Worm (Caenorhabditis elegans) whole organism, mixed stage, embryonic: ENCODE measurements around the gene C31B8.12.

Source experiments
- M03D4.4 ChIP-seq: sonication (generic microtip); optimal IDR thresholded peaks from 2 replicates; lab custom pipeline; 2017; ENCODE audit warnings: mild to moderate bottlenecking, missing genetic modification characterization, missing compliant biosample characterization
- bed-3 ChIP-seq: fragments of 200-800 bp; sonication (Bioruptor generic); optimal IDR thresholded peaks from 3 replicates; lab custom pipeline; 2018; ENCODE audit warnings: mild to moderate bottlenecking, missing genetic modification characterization, moderate library complexity, missing compliant biosample characterization
- blmp-1 ChIP-seq: fragments of 150-350 bp; optimal IDR thresholded peaks from 2 replicates; lab custom pipeline; 2014; ENCODE audit warnings: missing biosample characterization, missing genetic modification characterization
- ceh-39 ChIP-seq: fragments of 150-350 bp; optimal IDR thresholded peaks from 2 replicates; lab custom pipeline; 2014; ENCODE audit warnings: missing biosample characterization, missing genetic modification characterization
- ceh-43 ChIP-seq: fragments of 200-800 bp; sonication (Bioruptor generic); optimal IDR thresholded peaks from 2 replicates; lab custom pipeline; 2018; ENCODE audit warnings: mild to moderate bottlenecking, missing genetic modification characterization, moderate library complexity, missing compliant biosample characterization
- ceh-83 ChIP-seq: fragments of 200-800 bp; sonication (Bioruptor generic); optimal IDR thresholded peaks from 2 replicates; lab custom pipeline; 2018; ENCODE audit warnings: mild to moderate bottlenecking, missing genetic modification characterization, missing compliant biosample characterization
- ces-1 ChIP-seq: fragments of 150-350 bp; optimal IDR thresholded peaks from 2 replicates; lab custom pipeline; 2014; ENCODE audit warnings: missing biosample characterization, missing genetic modification reagents, missing genetic modification characterization
- cnd-1 ChIP-seq: fragments of 200-800 bp; sonication (Bioruptor generic); optimal IDR thresholded peaks from 2 replicates; lab custom pipeline; 2018; ENCODE audit warnings: mild to moderate bottlenecking, missing genetic modification characterization, missing compliant biosample characterization
- drap-1 ChIP-seq: fragments of 200-800 bp; sonication (Bioruptor generic); optimal IDR thresholded peaks from 3 replicates; lab custom pipeline; 2018; ENCODE audit warnings: mild to moderate bottlenecking, missing genetic modification characterization, missing compliant biosample characterization
- elt-3 ChIP-seq: fragments of 150-350 bp; optimal IDR thresholded peaks from 2 replicates; lab custom pipeline; 2014; ENCODE audit warnings: missing biosample characterization, missing genetic modification characterization
- flh-1 ChIP-seq: fragments of 200-800 bp; sonication (Bioruptor generic); optimal IDR thresholded peaks from 2 replicates; lab custom pipeline; 2018; ENCODE audit warnings: mild to moderate bottlenecking, missing genetic modification characterization, moderate library complexity, missing compliant biosample characterization
- ham-2 ChIP-seq: fragments of 200-800 bp; sonication (Bioruptor generic); optimal IDR thresholded peaks from 2 replicates; lab custom pipeline; 2018; ENCODE audit warnings: mild to moderate bottlenecking, missing genetic modification characterization, missing compliant biosample characterization
- lin-13 ChIP-seq: fragments of 150-350 bp; optimal IDR thresholded peaks from 2 replicates; lab custom pipeline; 2014; ENCODE audit warnings: missing biosample characterization, missing genetic modification characterization
- lin-32 ChIP-seq: fragments of 200-800 bp; sonication (Bioruptor generic); optimal IDR thresholded peaks from 2 replicates; lab custom pipeline; 2018; ENCODE audit warnings: mild to moderate bottlenecking, missing genetic modification characterization, missing compliant biosample characterization
- mab-5 ChIP-seq: fragments of 150-350 bp; optimal IDR thresholded peaks from 2 replicates; lab custom pipeline; 2014; ENCODE audit warnings: missing biosample characterization, missing genetic modification characterization
- mep-1 ChIP-seq: fragments of 150-350 bp; optimal IDR thresholded peaks from 2 replicates; lab custom pipeline; 2017; ENCODE audit warnings: missing biosample characterization, missing genetic modification reagents, missing genetic modification characterization, inconsistent platforms
- mls-2 ChIP-seq: sonication (generic microtip); optimal IDR thresholded peaks from 2 replicates; lab custom pipeline; 2016; ENCODE audit warnings: mild to moderate bottlenecking, missing genetic modification characterization, moderate library complexity, missing compliant biosample characterization
- nhr-12 ChIP-seq: fragments of 150-350 bp; optimal IDR thresholded peaks from 2 replicates; lab custom pipeline; 2014; ENCODE audit warnings: missing biosample characterization, missing genetic modification characterization
- nhr-237 ChIP-seq: fragments of 150-350 bp; optimal IDR thresholded peaks from 2 replicates; lab custom pipeline; 2014; ENCODE audit warnings: missing biosample characterization, missing genetic modification characterization
- nhr-28 ChIP-seq: fragments of 150-350 bp; optimal IDR thresholded peaks from 2 replicates; lab custom pipeline; 2014; ENCODE audit warnings: missing biosample characterization, missing genetic modification characterization
- pha-4 ChIP-seq: fragments of 150-350 bp; optimal IDR thresholded peaks from 2 replicates; lab custom pipeline; 2018; ENCODE audit warnings: missing biosample characterization, missing genetic modification reagents, missing genetic modification characterization
- sem-2 ChIP-seq: fragments of 200-800 bp; sonication (Bioruptor generic); optimal IDR thresholded peaks from 2 replicates; lab custom pipeline; 2018; ENCODE audit warnings: mild to moderate bottlenecking, missing genetic modification characterization, missing compliant biosample characterization
- sptf-1 ChIP-seq: sonication (generic microtip); optimal IDR thresholded peaks from 2 replicates; lab custom pipeline; 2017; ENCODE audit warnings: mild to moderate bottlenecking, missing genetic modification characterization, moderate library complexity, missing compliant biosample characterization
- tbx-8 ChIP-seq: fragments of 200-800 bp; sonication (Bioruptor generic); optimal IDR thresholded peaks from 2 replicates; lab custom pipeline; 2018; ENCODE audit warnings: mild to moderate bottlenecking, missing genetic modification characterization, moderate library complexity, missing compliant biosample characterization
- unc-39 ChIP-seq: fragments of 150-350 bp; optimal IDR thresholded peaks from 2 replicates; lab custom pipeline; 2014; ENCODE audit warnings: missing biosample characterization, missing genetic modification characterization
- unc-62 ChIP-seq: fragments of 150-350 bp; optimal IDR thresholded peaks from 2 replicates; lab custom pipeline; 2014; ENCODE audit warnings: missing biosample characterization, missing genetic modification reagents, missing genetic modification characterization
- zip-8 ChIP-seq: fragments of 150-350 bp; optimal IDR thresholded peaks from 2 replicates; lab custom pipeline; 2014; ENCODE audit warnings: missing biosample characterization, missing genetic modification characterization
- ztf-11 ChIP-seq: fragments of 150-350 bp; optimal IDR thresholded peaks from 2 replicates; lab custom pipeline; 2014; ENCODE audit warnings: missing biosample characterization, missing genetic modification characterization

C31B8.12 gene

ce11 chrV:2888681-2889080 lies 38.8 kb downstream of the C31B8.12 start, which contains the start of gene srw-4:
TSS of gene srw-4 (minus strand) at chrV:2888781.
- no peak for TF ChIP-seq unc-39 (tag; lab: Kevin White, UChicago)
- no peak for TF ChIP-seq nhr-12 (tag; lab: Kevin White, UChicago)
- no peak for TF ChIP-seq ceh-39
- TF ChIP-seq M03D4.4 (tag; lab: Kevin White, UChicago), result no peak
- TF ChIP-seq mls-2 (tag; lab: Kevin White, UChicago), result no peak
- TF ChIP-seq lin-32 (GFP tag; lab: Kevin White, UChicago), result no peak
- no peak for TF ChIP-seq ceh-83 (GFP tag; lab: Kevin White, UChicago)
- TF ChIP-seq cnd-1 (tag; lab: Kevin White, UChicago), result no peak
- no peak for TF ChIP-seq blmp-1 (tag; lab: Kevin White, UChicago)
- TF ChIP-seq flh-1, result no peak
- TF ChIP-seq, all 35 proteins: peak for 0

ce11 chrV:2888265-2888664 lies 39.2 kb downstream of the C31B8.12 start:
- no peak for TF ChIP-seq pha-4 (tag; lab: Kevin White, UChicago)
- TF ChIP-seq zip-8 (tag; lab: Kevin White, UChicago), result no peak
- TF ChIP-seq unc-39 (tag; lab: Kevin White, UChicago), result no peak
- TF ChIP-seq bed-3, result no peak
- no peak for TF ChIP-seq ceh-83 (GFP tag; lab: Kevin White, UChicago)
- no peak for TF ChIP-seq nhr-12 (tag; lab: Kevin White, UChicago)
- no peak for TF ChIP-seq ham-2 (GFP tag; lab: Kevin White, UChicago)
- TF ChIP-seq, all 35 proteins: peak for 0

- no peak for TF ChIP-seq ceh-43 (GFP tag; lab: Kevin White, UChicago)
- TF ChIP-seq sem-2 (GFP tag; lab: Kevin White, UChicago), result no peak
- no peak for TF ChIP-seq ceh-39
- TF ChIP-seq nhr-12 (tag; lab: Kevin White, UChicago), result no peak
- TF ChIP-seq ceh-83 (GFP tag; lab: Kevin White, UChicago), result no peak
These were observed 43.0 kb downstream of the C31B8.12 start, which contains the start of gene sre-24 for ce11 chrV:2884411-2884810. TSS of gene sre-24 (plus strand) at chrV:2884711.

- TF ChIP-seq blmp-1 (tag; lab: Kevin White, UChicago) (no peak), drap-1 (GFP tag; lab: Kevin White, UChicago) (no peak), flh-1 (no peak), ces-1 (no peak), M03D4.4 (tag; lab: Kevin White, UChicago) (no peak), mab-5 (tag; lab: Kevin White, UChicago) (no peak), nhr-237 (no peak), sptf-1 (tag; lab: Kevin White, UChicago) (no peak), unc-62 (GFP tag; lab: Kevin White, UChicago) (no peak)
These were observed 44.4 kb downstream of the C31B8.12 start for ce11 chrV:2883097-2883496.

ce11 chrV:2881565-2881964 lies 45.9 kb downstream of the C31B8.12 start:
- TF ChIP-seq ztf-11 (tag; lab: Kevin White, UChicago) (no peak), lin-13 (no peak), zip-8 (tag; lab: Kevin White, UChicago) (no peak), elt-3 (tag; lab: Kevin White, UChicago) (no peak), pha-4 (tag; lab: Kevin White, UChicago) (no peak), M03D4.4 (tag; lab: Kevin White, UChicago) (no peak), nhr-237 (no peak), nhr-28 (tag; lab: Kevin White, UChicago) (no peak), mls-2 (tag; lab: Kevin White, UChicago) (no peak), tbx-8 (GFP tag; lab: Kevin White, UChicago) (no peak), bed-3 (no peak), lin-32 (GFP tag; lab: Kevin White, UChicago) (no peak), nhr-12 (tag; lab: Kevin White, UChicago) (no peak)

ce11 chrV:2881016-2881415 lies 46.4 kb downstream of the C31B8.12 start, which contains the start of gene ifc-1:
TSS of gene ifc-1 (plus strand) at chrV:2881393.
- TF ChIP-seq ceh-43 (GFP tag; lab: Kevin White, UChicago) (no peak), ham-2 (GFP tag; lab: Kevin White, UChicago) (no peak), ceh-39 (no peak)

ce11 chrV:2880356-2880755 lies 47.1 kb downstream of the C31B8.12 start:
- TF ChIP-seq mep-1 (tag; lab: Kevin White, UChicago) (no peak), tbx-8 (GFP tag; lab: Kevin White, UChicago) (no peak), nhr-237 (no peak), pha-4 (tag; lab: Kevin White, UChicago) (no peak), sem-2 (GFP tag; lab: Kevin White, UChicago) (no peak)
- TF ChIP-seq, all 35 proteins: peak for 0
